Worm (Caenorhabditis elegans) whole organism, young adult: ENCODE results near the gene Y61B8A.6.

ENCODE experiments used
- B0035.1 ChIP-seq: sonication (generic microtip); optimal IDR thresholded peaks from 2 replicates; lab custom pipeline; 2016; ENCODE audit warnings: missing genetic modification characterization, mild to moderate bottlenecking, missing compliant biosample characterization, missing genotype, missing genetic modification reagents
- F22D6.2 ChIP-seq: sonication (generic microtip); optimal IDR thresholded peaks from 2 replicates; lab custom pipeline; 2016; ENCODE audit warnings: mild to moderate bottlenecking, missing genetic modification characterization, missing compliant biosample characterization
- T26A5.8 ChIP-seq: sonication (generic microtip); optimal IDR thresholded peaks from 2 replicates; lab custom pipeline; 2016; ENCODE audit warnings: missing genetic modification characterization, missing compliant biosample characterization
- attf-6 ChIP-seq: fragments of 200-800 bp; sonication (Bioruptor generic); IDR thresholded peaks from 2 replicates; pipeline ENCODE4 v1.3.6; 2022; ENCODE audit warnings: missing genetic modification reagents, missing genetic modification characterization, missing compliant biosample characterization
- pha-4 ChIP-seq: fragments of 150-350 bp; sonication (generic microtip); optimal IDR thresholded peaks from 2 replicates; lab custom pipeline; 2014; ENCODE audit warnings: missing biosample characterization, missing genetic modification reagents, missing genetic modification characterization
- unc-130 ChIP-seq: sonication (generic microtip); optimal IDR thresholded peaks from 2 replicates; lab custom pipeline; 2016; ENCODE audit warnings: missing genetic modification reagents, missing genetic modification characterization, missing compliant biosample characterization

DNA sequence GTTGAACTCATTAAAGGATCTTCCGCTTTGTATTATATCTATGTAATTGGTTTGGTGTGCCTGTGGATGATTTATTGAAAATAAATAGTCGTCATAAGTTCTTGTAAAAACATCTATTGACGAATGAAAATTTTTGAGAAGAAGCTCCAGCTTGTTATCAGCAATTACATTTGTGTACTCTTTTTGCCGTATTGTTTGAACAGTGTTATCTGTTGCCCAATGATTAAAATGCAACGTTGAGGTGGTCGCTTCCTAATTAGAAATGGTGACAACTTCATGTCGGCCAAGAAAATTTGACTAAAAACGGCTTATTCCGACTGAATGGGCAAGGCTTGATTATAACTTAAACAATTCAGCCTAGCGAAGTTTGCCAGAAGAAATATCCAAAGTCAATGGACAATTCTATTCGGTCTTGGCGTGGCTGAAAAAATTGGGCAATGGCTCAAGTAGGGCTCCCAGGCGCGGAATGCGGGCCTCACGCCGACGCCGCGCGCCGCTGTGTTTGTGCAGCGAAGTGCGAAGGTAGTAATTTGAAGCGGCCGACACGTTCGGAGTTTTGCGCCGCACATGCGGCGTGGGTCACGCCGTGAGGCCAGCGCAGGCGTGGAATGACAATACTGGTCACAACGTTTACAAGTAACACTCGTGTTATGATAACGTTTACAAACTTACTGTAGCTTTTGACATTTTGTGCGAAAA is 11.0 kb upstream of the Y61B8A.6 start:
- no peak for TF ChIP-seq B0035.1 (tag; lab: Kevin White, UChicago)
- no peak for TF ChIP-seq pha-4 (tag; lab: Kevin White, UChicago)
- TF ChIP-seq unc-130, result no peak
- no peak for TF ChIP-seq T26A5.8 (tag; lab: Kevin White, UChicago)
- no peak for TF ChIP-seq attf-6
- no peak for TF ChIP-seq F22D6.2 (tag; lab: Kevin White, UChicago)
